Worm (Caenorhabditis elegans): ENCODE data around the gene sra-32.

DNA sequence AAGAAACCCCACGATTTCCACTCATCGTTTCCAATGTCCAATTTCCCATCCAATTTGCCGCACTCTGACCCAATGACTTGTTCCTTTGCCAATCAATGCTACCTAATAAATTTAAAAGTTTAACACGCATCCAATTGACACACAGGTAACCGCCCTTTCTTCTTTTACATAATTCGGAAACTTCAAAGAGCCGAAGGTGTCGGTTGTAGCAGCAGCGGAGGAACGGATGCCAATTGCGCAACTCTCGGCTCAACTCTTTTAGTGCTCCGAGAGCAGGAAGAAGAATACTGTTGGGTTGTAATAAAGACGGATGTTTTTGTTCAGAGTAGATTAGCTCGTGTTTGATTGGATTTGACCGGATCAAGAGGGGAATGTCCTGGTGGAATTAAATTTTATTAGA, 14.5 kb downstream of the sra-32 start:
- TF ChIP-seq ztf-11 (tag; optimal IDR thresholded peaks at IDR 0.05) = no peak
- TF ChIP-seq ceh-82 (tag; optimal IDR thresholded peaks at IDR 0.05) = no peak
- no peak for TF ChIP-seq dmd-4 (tag; optimal IDR thresholded peaks at IDR 0.05)
- TF ChIP-seq sma-9 (GFP tag; optimal IDR thresholded peaks at IDR 0.05) = no peak
- TF ChIP-seq sma-9 (tag; optimal IDR thresholded peaks at IDR 0.05) = no peak
- no peak for TF ChIP-seq aly-2 (tag; optimal IDR thresholded peaks at IDR 0.05)
- no peak for TF ChIP-seq unc-62 (GFP tag; optimal IDR thresholded peaks at IDR 0.05)
- no peak for TF ChIP-seq peb-1 (tag; optimal IDR thresholded peaks at IDR 0.05)
- no peak for TF ChIP-seq fos-1 (tag; optimal IDR thresholded peaks at IDR 0.05)
- TF ChIP-seq elt-3 (tag; optimal IDR thresholded peaks at IDR 0.05) = no peak
- TF ChIP-seq lsy-2 (tag; optimal IDR thresholded peaks at IDR 0.05) = no peak
- TF ChIP-seq snpc-4 (tag; optimal IDR thresholded peaks at IDR 0.05) = no peak
- no peak for TF ChIP-seq alr-1 (tag; optimal IDR thresholded peaks at IDR 0.05)
- no peak for TF ChIP-seq zag-1 (tag; optimal IDR thresholded peaks at IDR 0.05)
